Worm (Caenorhabditis elegans) whole organism, L1 larva: ENCODE measurements around the gene metl-13.
A peak's percentile ranks its signal among the peaks of the same experiment; 100 is the strongest.

ENCODE experiments used
- C16A3.4 ChIP-seq: fragments of 150-350 bp; optimal IDR thresholded peaks from 2 replicates; lab custom pipeline; 2014; ENCODE audit warnings: missing biosample characterization, missing genetic modification characterization
- Y116A8C.19 ChIP-seq: sonication (generic microtip); optimal IDR thresholded peaks from 2 replicates; lab custom pipeline; 2016; ENCODE audit warnings: missing compliant biosample characterization, missing genetic modification characterization, borderline replicate concordance
- alr-1 ChIP-seq: fragments of 200-800 bp; sonication (Bioruptor generic); optimal IDR thresholded peaks from 2 replicates; lab custom pipeline; 2018; ENCODE audit warnings: borderline replicate concordance, mild to moderate bottlenecking, missing genetic modification characterization, missing compliant biosample characterization
- ama-1 ChIP-seq: fragments of 150-350 bp; optimal IDR thresholded peaks from 2 replicates; lab custom pipeline; 2014
- ceh-63 ChIP-seq: fragments of 200-800 bp; sonication (Bioruptor generic); optimal IDR thresholded peaks from 2 replicates; lab custom pipeline; 2018; ENCODE audit warnings: mild to moderate bottlenecking, missing genetic modification characterization, missing compliant biosample characterization
- ceh-8 ChIP-seq: fragments of 200-800 bp; sonication (Bioruptor generic); optimal IDR thresholded peaks from 2 replicates; lab custom pipeline; 2018; ENCODE audit warnings: mild to moderate bottlenecking, missing genetic modification characterization, moderate library complexity, missing compliant biosample characterization
- ceh-90 ChIP-seq: sonication (generic microtip); optimal IDR thresholded peaks from 2 replicates; lab custom pipeline; 2016; ENCODE audit warnings: missing genetic modification characterization, missing compliant biosample characterization
- dpl-1 ChIP-seq, 3 experiments: fragments of 150-350 bp in 2 of 3; sonication (generic microtip) in 1 of 3; optimal IDR thresholded peaks; 2 replicates each; lab custom pipeline; 2014 to 2017; ENCODE audit warnings: missing biosample characterization in 3 of 3, missing genetic modification characterization in 3 of 3, missing genetic modification reagents in 3 of 3
- egl-13 ChIP-seq: sonication (generic microtip); optimal IDR thresholded peaks from 2 replicates; lab custom pipeline; 2016; ENCODE audit warnings: missing genotype, missing genetic modification reagents, missing genetic modification characterization, missing compliant biosample characterization
- elt-2 ChIP-seq: sonication (generic microtip); optimal IDR thresholded peaks from 2 replicates; lab custom pipeline; 2016; ENCODE audit warnings: missing genetic modification characterization, mild to moderate bottlenecking, inconsistent platforms, missing compliant biosample characterization, missing genetic modification reagents
- ets-5 ChIP-seq: fragments of 200-800 bp; sonication (Bioruptor generic); IDR thresholded peaks from 2 replicates; pipeline ENCODE4 v1.3.6; 2022; ENCODE audit warnings: missing genetic modification characterization, missing compliant biosample characterization
- fkh-10 ChIP-seq: sonication (generic microtip); optimal IDR thresholded peaks from 2 replicates; lab custom pipeline; 2017; ENCODE audit warnings: missing biosample characterization, missing genetic modification reagents, missing genetic modification characterization
- fkh-4 ChIP-seq: sonication (generic microtip); optimal IDR thresholded peaks from 2 replicates; lab custom pipeline; 2016; ENCODE audit warnings: missing compliant biosample characterization, missing genetic modification characterization, borderline replicate concordance
- fos-1 ChIP-seq: fragments of 150-350 bp; optimal IDR thresholded peaks from 2 replicates; lab custom pipeline; 2014; ENCODE audit warnings: missing biosample characterization, missing genetic modification characterization
- hlh-4 ChIP-seq: sonication (generic microtip); optimal IDR thresholded peaks from 2 replicates; lab custom pipeline; 2016; ENCODE audit warnings: mild to moderate bottlenecking, missing genetic modification characterization, missing compliant biosample characterization
- hpl-2 ChIP-seq: fragments of 150-350 bp; optimal IDR thresholded peaks from 2 replicates; lab custom pipeline; 2014; ENCODE audit warnings: missing biosample characterization, missing genetic modification reagents, missing genetic modification characterization
- irx-1 ChIP-seq: sonication (generic microtip); optimal IDR thresholded peaks from 2 replicates; lab custom pipeline; 2016; ENCODE audit warnings: missing genetic modification characterization, missing compliant biosample characterization
- isw-1 ChIP-seq: fragments of 200-800 bp; sonication (Bioruptor generic); IDR thresholded peaks from 2 replicates; pipeline ENCODE4 v1.3.6; 2022; ENCODE audit warnings: missing genetic modification characterization, missing compliant biosample characterization
- jun-1 ChIP-seq: fragments of 150-350 bp; optimal IDR thresholded peaks from 2 replicates; lab custom pipeline; 2014; ENCODE audit warnings: missing biosample characterization, missing genetic modification reagents, missing genetic modification characterization
- lin-14 ChIP-seq: fragments of 200-800 bp; sonication (Bioruptor generic); optimal IDR thresholded peaks from 2 replicates; lab custom pipeline; 2018; ENCODE audit warnings: mild to moderate bottlenecking, missing genetic modification characterization, moderate library complexity, missing compliant biosample characterization
- lin-15B ChIP-seq: fragments of 150-350 bp; sonication (generic microtip); optimal IDR thresholded peaks from 3 replicates; lab custom pipeline; 2014; ENCODE audit warnings: missing biosample characterization, missing genetic modification characterization
- lir-3 ChIP-seq: sonication (generic microtip); optimal IDR thresholded peaks from 2 replicates; lab custom pipeline; 2016; ENCODE audit warnings: mild to moderate bottlenecking, missing genetic modification characterization, moderate library complexity, missing compliant biosample characterization; ENCODE audit not compliant: poor library complexity
- lsy-2 ChIP-seq, 2 experiments: fragments of 150-350 bp; optimal IDR thresholded peaks; 2 replicates each; lab custom pipeline; 2014; ENCODE audit warnings: missing biosample characterization in 2 of 2, missing genetic modification characterization in 2 of 2
- mab-9 ChIP-seq: fragments of 200-800 bp; sonication (Bioruptor generic); IDR thresholded peaks from 2 replicates; pipeline ENCODE4 v1.3.6; 2022; ENCODE audit warnings: missing genetic modification reagents, missing genetic modification characterization, missing compliant biosample characterization
- mdl-1 ChIP-seq, 2 experiments: fragments of 150-350 bp; optimal IDR thresholded peaks; 2 replicates each; lab custom pipeline; 2014 to 2017; ENCODE audit warnings: missing biosample characterization in 2 of 2, missing genetic modification characterization in 2 of 2, inconsistent platforms in 1 of 2
- mep-1 ChIP-seq: fragments of 150-350 bp; optimal IDR thresholded peaks from 2 replicates; lab custom pipeline; 2014; ENCODE audit warnings: missing biosample characterization, missing genetic modification characterization
- nhr-20 ChIP-seq: sonication (generic microtip); optimal IDR thresholded peaks from 2 replicates; lab custom pipeline; 2016; ENCODE audit warnings: mild to moderate bottlenecking, missing genetic modification characterization, missing compliant biosample characterization
- nhr-237 ChIP-seq: fragments of 150-350 bp; optimal IDR thresholded peaks from 2 replicates; lab custom pipeline; 2014; ENCODE audit warnings: missing biosample characterization, missing genetic modification characterization
- nhr-28 ChIP-seq: fragments of 150-350 bp; optimal IDR thresholded peaks from 2 replicates; lab custom pipeline; 2014; ENCODE audit warnings: missing biosample characterization, missing genetic modification characterization
- nhr-71 ChIP-seq: sonication (generic microtip); optimal IDR thresholded peaks from 2 replicates; lab custom pipeline; 2016; ENCODE audit warnings: mild to moderate bottlenecking, missing genetic modification characterization, moderate library complexity, missing compliant biosample characterization
- nhr-76 ChIP-seq: sonication (generic microtip); optimal IDR thresholded peaks from 2 replicates; lab custom pipeline; 2017; ENCODE audit warnings: missing biosample characterization, missing genetic modification characterization
- nhr-77 ChIP-seq: fragments of 150-350 bp; optimal IDR thresholded peaks from 2 replicates; lab custom pipeline; 2014; ENCODE audit warnings: missing biosample characterization, missing genetic modification characterization
- nhr-84 ChIP-seq: sonication (generic microtip); optimal IDR thresholded peaks from 2 replicates; lab custom pipeline; 2017; ENCODE audit warnings: missing biosample characterization, missing genetic modification characterization
- nhr-85 ChIP-seq: sonication (generic microtip); peaks from one replicate; lab custom pipeline; 2016; ENCODE audit warnings: missing genetic modification characterization, inconsistent platforms, missing compliant biosample characterization
- pag-3 ChIP-seq: sonication (generic microtip); optimal IDR thresholded peaks from 2 replicates; lab custom pipeline; 2017; ENCODE audit warnings: missing genetic modification characterization, mild to moderate bottlenecking, missing compliant biosample characterization, antibody characterized with exemption, borderline replicate concordance; ENCODE audit not compliant: insufficient read depth
- pax-3 ChIP-seq: fragments of 200-800 bp; sonication (Bioruptor generic); optimal IDR thresholded peaks from 2 replicates; lab custom pipeline; 2018; ENCODE audit warnings: mild to moderate bottlenecking, missing genetic modification characterization, moderate library complexity, missing compliant biosample characterization
- pqm-1 ChIP-seq: sonication (generic microtip); optimal IDR thresholded peaks from 3 replicates; lab custom pipeline; 2017; ENCODE audit warnings: missing biosample characterization, missing genetic modification characterization
- sox-4 ChIP-seq: sonication (generic microtip); optimal IDR thresholded peaks from 2 replicates; lab custom pipeline; 2016; ENCODE audit warnings: missing genetic modification characterization, missing compliant biosample characterization
- sup-37 ChIP-seq: fragments of 200-800 bp; sonication (Bioruptor generic); optimal IDR thresholded peaks from 2 replicates; lab custom pipeline; 2018; ENCODE audit warnings: mild to moderate bottlenecking, missing genetic modification characterization, missing compliant biosample characterization
- swsn-7 ChIP-seq: sonication (generic microtip); optimal IDR thresholded peaks from 2 replicates; lab custom pipeline; 2016; ENCODE audit warnings: missing genetic modification characterization, missing compliant biosample characterization
- tbx-2 ChIP-seq: sonication (generic microtip); optimal IDR thresholded peaks from 2 replicates; lab custom pipeline; 2016; ENCODE audit warnings: missing genetic modification characterization, missing compliant biosample characterization
- unc-86 ChIP-seq: sonication (generic microtip); optimal IDR thresholded peaks from 2 replicates; lab custom pipeline; 2016; ENCODE audit warnings: missing genetic modification characterization, missing compliant biosample characterization
- unc-98 ChIP-seq: fragments of 200-800 bp; sonication (Bioruptor generic); IDR thresholded peaks from 2 replicates; pipeline ENCODE4 v1.3.6; 2022; ENCODE audit warnings: missing genetic modification characterization, missing compliant biosample characterization
- vab-15 ChIP-seq: sonication (generic microtip); optimal IDR thresholded peaks from 2 replicates; lab custom pipeline; 2017; ENCODE audit warnings: missing genotype, mild to moderate bottlenecking, missing genetic modification characterization, missing compliant biosample characterization
- xbp-1 ChIP-seq: sonication (generic microtip); optimal IDR thresholded peaks from 2 replicates; lab custom pipeline; 2016; ENCODE audit warnings: missing genetic modification characterization, missing compliant biosample characterization
- zag-1 ChIP-seq: fragments of 150-350 bp; optimal IDR thresholded peaks from 2 replicates; lab custom pipeline; 2014; ENCODE audit warnings: missing biosample characterization, missing genetic modification characterization
- zip-4 ChIP-seq: fragments of 200-800 bp; sonication (Bioruptor generic); optimal IDR thresholded peaks from 2 replicates; lab custom pipeline; 2018; ENCODE audit warnings: mild to moderate bottlenecking, missing genetic modification characterization, moderate library complexity, missing compliant biosample characterization
- ztf-11 ChIP-seq, 2 experiments: sonication (generic microtip); optimal IDR thresholded peaks; 2 replicates each; lab custom pipeline; 2016 to 2017; ENCODE audit warnings: missing genetic modification characterization in 2 of 2, missing biosample characterization in 1 of 2, missing compliant biosample characterization in 1 of 2
- ztf-4 ChIP-seq: fragments of 150-350 bp; optimal IDR thresholded peaks from 2 replicates; lab custom pipeline; 2014; ENCODE audit warnings: missing biosample characterization, missing genetic modification characterization

The metl-13 gene

DNA sequence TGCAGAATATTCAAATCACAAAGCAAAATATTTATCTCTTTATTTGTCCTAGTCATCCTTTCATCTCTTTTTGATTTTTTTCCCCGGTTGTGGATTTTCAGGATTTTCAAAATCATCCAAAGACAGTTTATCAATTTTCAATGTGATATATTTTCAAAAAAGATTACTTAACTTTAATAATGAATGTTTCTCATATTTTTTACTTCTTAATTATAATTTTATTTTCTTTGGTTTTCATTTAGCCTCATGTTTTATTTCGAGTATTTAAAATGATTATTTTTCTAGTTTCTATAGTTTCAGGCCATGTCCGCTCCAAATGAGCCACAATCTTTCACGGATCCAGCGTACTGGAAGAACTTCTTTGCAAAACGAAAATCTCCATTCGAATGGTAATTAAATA, at the start of gene metl-13:
metl-13 (plus strand) TSS at position 301 of the 400 bp plus-strand sequence.
- TF ChIP-seq lin-14 (GFP tag; lab: Kevin White, UChicago) = no peak
- TF ChIP-seq swsn-7 (tag; lab: Kevin White, UChicago) = no peak
- no peak for TF ChIP-seq sup-37 (GFP tag; lab: Kevin White, UChicago)
- no peak for TF ChIP-seq irx-1 (tag; lab: Kevin White, UChicago)
- TF ChIP-seq, all 84 proteins: peak for 0

DNA sequence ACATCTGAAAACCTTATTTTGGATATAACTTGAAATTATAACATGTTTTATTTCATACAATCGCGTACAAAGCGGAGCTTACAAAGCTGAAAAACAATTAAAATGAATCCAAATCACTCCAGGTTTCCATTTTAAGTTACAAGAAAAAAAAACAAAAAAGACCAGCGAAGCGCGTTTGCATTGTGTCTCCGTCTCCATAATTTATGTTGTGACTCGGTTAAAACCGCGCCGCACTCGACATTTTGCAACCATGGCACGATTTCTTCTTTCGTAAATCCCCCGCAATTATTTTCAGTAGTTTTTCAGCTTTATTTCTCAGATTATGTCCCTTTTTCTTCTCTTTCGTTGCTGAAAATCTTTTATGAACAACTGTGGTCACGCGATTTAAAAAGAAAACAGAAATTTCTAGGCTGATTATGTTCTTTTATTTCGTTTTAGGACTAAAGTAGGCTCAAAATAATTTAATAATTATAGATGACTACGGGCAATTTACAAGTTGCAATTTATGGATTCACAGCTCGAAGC, 49.4 kb upstream of the metl-13 start, which contains the start of the genes F38A5.2 and dnj-11:
F38A5.2 (minus strand) TSS at position 4 of the 525 bp plus-strand sequence.
dnj-11 (plus strand) TSS at position 475 of the 525 bp plus-strand sequence.
- TF ChIP-seq unc-86 (tag; lab: Kevin White, UChicago) (peak; percentile 80), ztf-4 (tag; lab: Kevin White, UChicago) (peak; percentile 29), ztf-11 (tag; optimal IDR thresholded peaks at IDR 0.05; lab: Kevin White, UChicago) (peak in 1 of 2 experiments; percentile 48), ama-1 (lab: Kevin White, UChicago) (no peak), lir-3 (tag; lab: Kevin White, UChicago) (peak; percentile 66), nhr-28 (tag; lab: Kevin White, UChicago) (no peak), xbp-1 (peak; percentile 86), zip-4 (GFP tag; lab: Kevin White, UChicago) (peak; percentile 58), tbx-2 (tag; lab: Kevin White, UChicago) (peak; percentile 86), nhr-237 (tag; lab: Kevin White, UChicago) (peak; percentile 52), alr-1 (tag; lab: Kevin White, UChicago) (no peak), nhr-85 (tag; lab: Kevin White, UChicago) (peak; percentile 92), pqm-1 (no peak), dpl-1 (GFP tag; optimal IDR thresholded peaks at IDR 0.05; lab: Kevin White, UChicago) (peak; percentile 79 to 86 (median 83)), isw-1 (peak; percentile 88), C16A3.4 (tag; lab: Kevin White, UChicago) (peak; percentile 86), jun-1 (tag; lab: Kevin White, UChicago) (peak; percentile 69), fos-1 (tag; lab: Kevin White, UChicago) (peak; percentile 62), nhr-77 (peak; percentile 77), nhr-71 (peak; percentile 90), unc-98 (GFP tag; lab: Robert Waterston, UW) (no peak), nhr-20 (tag; lab: Kevin White, UChicago) (peak; percentile 87), nhr-76 (tag; lab: Kevin White, UChicago) (no peak), ceh-8 (GFP tag; lab: Kevin White, UChicago) (no peak), elt-2 (peak; percentile 37), hlh-4 (tag; lab: Kevin White, UChicago) (no peak), nhr-84 (tag; lab: Kevin White, UChicago) (peak; percentile 19), sox-4 (tag; lab: Kevin White, UChicago) (peak; percentile 42), lsy-2 (tag; optimal IDR thresholded peaks at IDR 0.05; lab: Kevin White, UChicago) (peak; percentile 87 to 93), lin-15B (tag; lab: Kevin White, UChicago) (peak; percentile 91), zag-1 (tag; lab: Kevin White, UChicago) (no peak), pax-3 (tag; lab: Kevin White, UChicago) (peak; percentile 48), sup-37 (GFP tag; lab: Kevin White, UChicago) (peak; percentile 7), Y116A8C.19 (tag; lab: Kevin White, UChicago) (no peak), mep-1 (tag; lab: Kevin White, UChicago) (peak; percentile 88), vab-15 (tag; lab: Kevin White, UChicago) (peak; percentile 55), fkh-4 (no peak), irx-1 (tag; lab: Kevin White, UChicago) (peak; percentile 75), egl-13 (tag; lab: Kevin White, UChicago) (peak; percentile 56), pag-3 (tag; lab: Kevin White, UChicago) (peak; percentile 26), ceh-63 (GFP tag; lab: Kevin White, UChicago) (no peak), fkh-10 (peak; percentile 65), mab-9 (no peak), hpl-2 (peak; percentile 62), swsn-7 (tag; lab: Kevin White, UChicago) (peak; percentile 85), ets-5 (no peak), mdl-1 (tag; optimal IDR thresholded peaks at IDR 0.05; lab: Kevin White, UChicago) (peak in 1 of 2 experiments; percentile 76), ceh-90 (no peak), lin-14 (GFP tag; lab: Kevin White, UChicago) (peak; percentile 89)
